Worm (Caenorhabditis elegans): ENCODE results near the gene srv-10.

DNA sequence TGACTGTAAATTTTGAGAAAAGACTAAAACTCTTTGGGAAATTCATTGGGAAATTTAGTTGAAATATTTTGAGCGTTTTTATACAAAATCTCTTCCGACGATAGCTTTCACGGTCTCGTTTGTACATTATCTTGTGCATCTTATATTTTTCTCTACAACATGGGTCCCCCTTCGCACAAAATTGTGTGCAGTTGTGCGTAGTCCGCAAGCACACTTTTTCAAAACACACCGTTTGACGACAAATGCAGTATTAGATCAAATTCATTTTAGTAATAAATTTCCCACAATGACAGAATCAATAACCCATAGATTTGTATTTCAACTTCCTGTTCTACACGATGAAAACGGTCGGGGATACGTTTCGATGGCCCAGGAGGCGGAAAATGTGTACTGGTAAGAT lies 34.1 kb downstream of the srv-10 start, which contains the start of gene F25H9.2:
- no peak for TF ChIP-seq him-1 (tag; optimal IDR thresholded peaks at IDR 0.05)
- no peak for TF ChIP-seq W03F9.2 (tag; optimal IDR thresholded peaks at IDR 0.05)
